Worm (Caenorhabditis elegans) whole organism, L4/young adult: Measurements from ENCODE around the gene F26F2.4.

Experiments used
- W03F9.2 ChIP-seq: fragments of 150-350 bp; optimal IDR thresholded peaks from 2 replicates; lab custom pipeline; 2014; ENCODE audit warnings: missing biosample characterization, missing genetic modification characterization
- him-1 ChIP-seq: sonication (generic microtip); optimal IDR thresholded peaks from 2 replicates; lab custom pipeline; 2016; ENCODE audit warnings: missing genotype, missing genetic modification reagents, missing genetic modification characterization, missing compliant biosample characterization

DNA sequence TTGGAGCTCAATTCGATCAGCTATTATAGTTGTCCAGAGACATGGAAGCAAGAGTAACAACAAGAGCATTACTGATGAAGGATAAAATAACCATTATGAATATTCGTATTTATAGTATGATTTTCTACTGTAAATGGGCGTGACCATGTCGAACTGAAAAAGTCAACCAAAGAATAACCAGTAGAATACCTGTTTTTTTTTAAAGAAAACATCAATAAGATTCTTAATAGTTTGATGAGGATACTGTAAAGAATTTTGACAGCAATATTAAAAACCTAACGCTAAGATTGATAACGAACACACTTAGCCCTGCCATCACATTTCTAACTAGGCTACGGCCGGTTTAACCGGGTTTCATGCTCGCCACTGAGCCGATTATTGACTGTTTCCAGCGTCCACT lies 16.1 kb upstream of the F26F2.4 start, which contains the start of gene vmo-1:
- TF ChIP-seq him-1: no peak
- no peak for TF ChIP-seq W03F9.2 (tag; lab: Kevin White, UChicago)
